Worm (Caenorhabditis elegans) whole organism, L4 larva: ENCODE results near the gene mrck-1.

ENCODE experiments used
- D1046.2 ChIP-seq: fragments of 200-800 bp; sonication (Bioruptor generic); IDR thresholded peaks from 2 replicates; pipeline ENCODE4 v1.3.6; 2022; ENCODE audit warnings: missing genetic modification characterization, missing compliant biosample characterization
- F37D6.2 ChIP-seq: sonication (generic microtip); optimal IDR thresholded peaks from 2 replicates; lab custom pipeline; 2016; ENCODE audit warnings: mild to moderate bottlenecking, missing genetic modification characterization, missing compliant biosample characterization
- T20F7.1 ChIP-seq: fragments of 200-800 bp; sonication (Bioruptor generic); optimal IDR thresholded peaks from 2 replicates; lab custom pipeline; 2018; ENCODE audit warnings: mild to moderate bottlenecking, missing genetic modification characterization, missing compliant biosample characterization
- Y75B8A.6 ChIP-seq: fragments of 200-800 bp; sonication (Bioruptor generic); IDR thresholded peaks from 2 replicates; pipeline ENCODE4 v1.3.6; 2022; ENCODE audit warnings: missing genetic modification reagents, missing genetic modification characterization, missing compliant biosample characterization
- ZK337.2 ChIP-seq: fragments of 200-800 bp; sonication (Bioruptor generic); IDR thresholded peaks from 2 replicates; pipeline ENCODE4 v1.3.6; 2022; ENCODE audit warnings: missing genetic modification reagents, missing genetic modification characterization, missing compliant biosample characterization
- aha-1 ChIP-seq: fragments of 150-350 bp; peaks from one replicate; lab custom pipeline; 2014; ENCODE audit warnings: missing biosample characterization, missing genetic modification characterization
- arid-1 ChIP-seq: fragments of 200-800 bp; sonication (Bioruptor generic); conservative IDR thresholded peaks from 2 replicates; pipeline ENCODE4 v1.3.6; 2022; ENCODE audit warnings: missing genetic modification reagents, missing genetic modification characterization, missing compliant biosample characterization
- attf-4 ChIP-seq: sonication (generic microtip); optimal IDR thresholded peaks from 3 replicates; lab custom pipeline; 2017; ENCODE audit warnings: missing biosample characterization, missing genetic modification characterization
- ceh-20 ChIP-seq: fragments of 200-800 bp; sonication (Bioruptor generic); IDR thresholded peaks from 2 replicates; pipeline ENCODE4 v1.3.6; 2022; ENCODE audit warnings: missing genetic modification reagents, missing genetic modification characterization, missing compliant biosample characterization
- ceh-32 ChIP-seq: sonication (generic microtip); optimal IDR thresholded peaks from 2 replicates; lab custom pipeline; 2016; ENCODE audit warnings: mild to moderate bottlenecking, missing genetic modification characterization, missing compliant biosample characterization; ENCODE audit not compliant: poor library complexity
- ceh-82 ChIP-seq: sonication (generic microtip); optimal IDR thresholded peaks from 2 replicates; lab custom pipeline; 2017; ENCODE audit warnings: missing biosample characterization, missing genetic modification characterization
- ces-1 ChIP-seq: fragments of 150-350 bp; sonication (generic microtip); optimal IDR thresholded peaks from 4 replicates; lab custom pipeline; 2014; ENCODE audit warnings: missing biosample characterization, missing genetic modification reagents, missing genetic modification characterization
- cey-2 ChIP-seq: sonication (generic microtip); optimal IDR thresholded peaks from 3 replicates; lab custom pipeline; 2017; ENCODE audit warnings: missing genetic modification characterization, mild to moderate bottlenecking, missing compliant biosample characterization, antibody characterized with exemption, borderline replicate concordance; ENCODE audit not compliant: insufficient read depth
- daf-16 ChIP-seq, 3 experiments: sonication (generic microtip); optimal IDR thresholded peaks; 2 replicates each; lab custom pipeline; 2016 to 2017; ENCODE audit warnings: missing genetic modification characterization in 3 of 3, missing genetic modification reagents in 3 of 3, mild to moderate bottlenecking in 2 of 3, missing compliant biosample characterization in 2 of 3, missing biosample characterization in 1 of 3, moderate library complexity in 1 of 3
- dmd-6 ChIP-seq: fragments of 200-800 bp; sonication (Bioruptor generic); IDR thresholded peaks from 2 replicates; pipeline ENCODE4 v1.3.6; 2022; ENCODE audit warnings: missing genetic modification reagents, missing genetic modification characterization, missing compliant biosample characterization
- dmd-8 ChIP-seq: fragments of 200-800 bp; sonication (Bioruptor generic); IDR thresholded peaks from 2 replicates; pipeline ENCODE4 v1.3.6; 2022; ENCODE audit warnings: missing genetic modification characterization, missing compliant biosample characterization
- dve-1 ChIP-seq: sonication (generic microtip); optimal IDR thresholded peaks from 2 replicates; lab custom pipeline; 2017; ENCODE audit warnings: antibody characterized with exemption, mild to moderate bottlenecking, missing genetic modification characterization, missing compliant biosample characterization; ENCODE audit not compliant: insufficient read depth
- fkh-10 ChIP-seq: fragments of 150-350 bp; optimal IDR thresholded peaks from 2 replicates; lab custom pipeline; 2014; ENCODE audit warnings: missing biosample characterization, missing genetic modification reagents, missing genetic modification characterization
- gei-8 ChIP-seq: fragments of 200-800 bp; sonication (Bioruptor generic); optimal IDR thresholded peaks from 2 replicates; lab custom pipeline; 2018; ENCODE audit warnings: mild to moderate bottlenecking, missing genetic modification characterization, missing compliant biosample characterization
- hlh-11 ChIP-seq: fragments of 200-800 bp; sonication (Bioruptor generic); optimal IDR thresholded peaks from 2 replicates; lab custom pipeline; 2018; ENCODE audit warnings: mild to moderate bottlenecking, missing genetic modification characterization, missing compliant biosample characterization
- hlh-30 ChIP-seq: sonication (generic microtip); optimal IDR thresholded peaks from 2 replicates; lab custom pipeline; 2017; ENCODE audit warnings: antibody characterized with exemption, mild to moderate bottlenecking, missing genetic modification characterization, missing compliant biosample characterization; ENCODE audit not compliant: insufficient read depth
- lin-38 ChIP-seq: fragments of 200-800 bp; sonication (Bioruptor generic); IDR thresholded peaks from 2 replicates; pipeline ENCODE4 v1.3.6; 2022; ENCODE audit warnings: missing genetic modification reagents, missing genetic modification characterization, missing compliant biosample characterization
- lsy-2 ChIP-seq, 2 experiments: fragments of 150-350 bp in 1 of 2; sonication (generic microtip) in 1 of 2; optimal IDR thresholded peaks; 2 replicates each; lab custom pipeline; 2014 to 2017; ENCODE audit warnings: missing biosample characterization in 2 of 2, missing genetic modification characterization in 2 of 2
- madf-5 ChIP-seq, 2 experiments: fragments of 200-800 bp; sonication (Bioruptor generic); IDR thresholded peaks; 2 replicates each; pipeline ENCODE4 v1.3.6; 2022; ENCODE audit warnings: missing compliant biosample characterization in 2 of 2, missing genetic modification characterization in 2 of 2
- mdl-1 ChIP-seq, 2 experiments: fragments of 150-350 bp in 1 of 2; sonication (generic microtip) in 1 of 2; optimal IDR thresholded peaks; 2 replicates each; lab custom pipeline; 2014 to 2017; ENCODE audit warnings: missing biosample characterization in 2 of 2, missing genetic modification characterization in 2 of 2
- mep-1 ChIP-seq: fragments of 150-350 bp; sonication (generic microtip); optimal IDR thresholded peaks from 3 replicates; lab custom pipeline; 2014; ENCODE audit warnings: missing biosample characterization, missing genetic modification characterization
- mes-2 ChIP-seq: sonication (generic microtip); optimal IDR thresholded peaks from 2 replicates; lab custom pipeline; 2016; ENCODE audit warnings: missing genotype, mild to moderate bottlenecking, missing genetic modification characterization, missing compliant biosample characterization; ENCODE audit not compliant: poor library complexity, severe bottlenecking
- nhr-10 ChIP-seq: fragments of 150-350 bp; optimal IDR thresholded peaks from 2 replicates; lab custom pipeline; 2014; ENCODE audit warnings: missing biosample characterization, missing genetic modification characterization
- nhr-11 ChIP-seq: fragments of 150-350 bp; optimal IDR thresholded peaks from 2 replicates; lab custom pipeline; 2014; ENCODE audit warnings: missing biosample characterization, missing genetic modification characterization
- nhr-111 ChIP-seq: fragments of 200-800 bp; sonication (Bioruptor generic); optimal IDR thresholded peaks from 2 replicates; lab custom pipeline; 2018; ENCODE audit warnings: mild to moderate bottlenecking, missing genetic modification characterization, missing compliant biosample characterization
- nhr-237 ChIP-seq: sonication (generic microtip); optimal IDR thresholded peaks from 2 replicates; lab custom pipeline; 2017; ENCODE audit warnings: missing biosample characterization, missing genetic modification characterization
- nhr-25 ChIP-seq: sonication (generic microtip); optimal IDR thresholded peaks from 2 replicates; lab custom pipeline; 2017; ENCODE audit warnings: missing genetic modification characterization, mild to moderate bottlenecking, missing compliant biosample characterization, antibody characterized with exemption, moderate library complexity, borderline replicate concordance; ENCODE audit not compliant: insufficient read depth
- nhr-41 ChIP-seq: fragments of 200-800 bp; sonication (Bioruptor generic); IDR thresholded peaks from 2 replicates; pipeline ENCODE4 v1.3.6; 2022; ENCODE audit warnings: missing genetic modification reagents, missing genetic modification characterization, missing compliant biosample characterization
- nhr-42 ChIP-seq: fragments of 200-800 bp; sonication (Bioruptor generic); IDR thresholded peaks from 2 replicates; pipeline ENCODE4 v1.3.6; 2022; ENCODE audit warnings: missing genetic modification characterization, missing compliant biosample characterization
- nhr-48 ChIP-seq: sonication (generic microtip); optimal IDR thresholded peaks from 2 replicates; lab custom pipeline; 2016; ENCODE audit warnings: mild to moderate bottlenecking, missing genetic modification characterization, missing compliant biosample characterization
- php-3 ChIP-seq: fragments of 200-800 bp; sonication (Bioruptor generic); IDR thresholded peaks from 2 replicates; pipeline ENCODE4 v1.3.6; 2022; ENCODE audit warnings: missing genetic modification reagents, missing genetic modification characterization, missing compliant biosample characterization
- sdz-12 ChIP-seq: fragments of 200-800 bp; sonication (Bioruptor generic); optimal IDR thresholded peaks from 2 replicates; lab custom pipeline; 2018; ENCODE audit warnings: mild to moderate bottlenecking, missing genetic modification characterization, missing compliant biosample characterization
- snpc-1.2 ChIP-seq: fragments of 200-800 bp; sonication (Bioruptor generic); IDR thresholded peaks from 2 replicates; pipeline ENCODE4 v1.3.6; 2022; ENCODE audit warnings: missing genetic modification reagents, missing genetic modification characterization, missing compliant biosample characterization
- spr-1 ChIP-seq: sonication (generic microtip); optimal IDR thresholded peaks from 2 replicates; lab custom pipeline; 2016; ENCODE audit warnings: mild to moderate bottlenecking, missing genetic modification characterization, missing compliant biosample characterization
- spr-3 ChIP-seq: fragments of 200-800 bp; sonication (Bioruptor generic); optimal IDR thresholded peaks from 2 replicates; lab custom pipeline; 2018; ENCODE audit warnings: mild to moderate bottlenecking, missing genetic modification characterization, missing compliant biosample characterization
- tra-1 ChIP-seq: fragments of 200-800 bp; sonication (Bioruptor generic); IDR thresholded peaks from 2 replicates; pipeline ENCODE4 v1.3.6; 2022; ENCODE audit warnings: missing genetic modification reagents, missing genetic modification characterization, missing compliant biosample characterization
- unc-130 ChIP-seq: sonication (generic microtip); optimal IDR thresholded peaks from 2 replicates; lab custom pipeline; 2016; ENCODE audit warnings: missing genetic modification reagents, missing genetic modification characterization, missing compliant biosample characterization
- unc-39 ChIP-seq: sonication (generic microtip); optimal IDR thresholded peaks from 2 replicates; lab custom pipeline; 2017; ENCODE audit warnings: missing biosample characterization, missing genetic modification characterization
- zag-1 ChIP-seq: fragments of 150-350 bp; optimal IDR thresholded peaks from 2 replicates; lab custom pipeline; 2014; ENCODE audit warnings: missing biosample characterization, missing genetic modification characterization
- zfp-2 ChIP-seq: sonication (generic microtip); optimal IDR thresholded peaks from 2 replicates; lab custom pipeline; 2016; ENCODE audit warnings: mild to moderate bottlenecking, missing genetic modification characterization, missing compliant biosample characterization
- zfp-3 ChIP-seq: fragments of 200-800 bp; sonication (Bioruptor generic); conservative IDR thresholded peaks from 2 replicates; pipeline ENCODE4 v1.3.6; 2022; ENCODE audit warnings: missing genetic modification reagents, missing genetic modification characterization, missing compliant biosample characterization
- zip-11 ChIP-seq: fragments of 200-800 bp; sonication (Bioruptor generic); IDR thresholded peaks from 2 replicates; pipeline ENCODE4 v1.3.6; 2022; ENCODE audit warnings: missing genetic modification characterization, missing compliant biosample characterization
- ztf-11 ChIP-seq: fragments of 150-350 bp; optimal IDR thresholded peaks from 2 replicates; lab custom pipeline; 2014; ENCODE audit warnings: missing biosample characterization, missing genetic modification characterization

mrck-1 gene

DNA sequence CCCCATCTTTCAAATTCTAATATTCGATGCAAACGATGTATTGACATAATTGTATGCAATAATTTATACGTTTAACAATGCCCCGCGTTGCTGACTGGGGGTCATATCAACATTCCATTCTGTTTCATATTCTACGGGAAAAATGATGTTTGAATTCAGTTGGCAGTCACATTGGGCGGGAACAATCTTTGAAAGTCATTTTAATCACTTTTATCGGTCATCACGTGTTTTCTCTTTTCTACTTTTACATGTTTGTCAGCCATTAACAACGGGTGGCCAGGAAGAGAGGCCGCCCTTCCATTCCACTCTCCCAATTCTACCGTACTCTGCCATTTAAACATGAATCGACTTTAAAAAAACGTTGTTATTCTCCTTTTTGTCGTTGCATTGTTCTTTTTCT is 18.4 kb downstream of the mrck-1 start (continued):
- no peak for TF ChIP-seq nhr-10 (tag; lab: Kevin White, UChicago)
- TF ChIP-seq hlh-30 (tag; lab: Kevin White, UChicago) = peak; percentile 64
- peak; percentile 42 for TF ChIP-seq hlh-11 (tag; lab: Kevin White, UChicago)
- TF ChIP-seq, all 104 proteins: peak for 8

DNA sequence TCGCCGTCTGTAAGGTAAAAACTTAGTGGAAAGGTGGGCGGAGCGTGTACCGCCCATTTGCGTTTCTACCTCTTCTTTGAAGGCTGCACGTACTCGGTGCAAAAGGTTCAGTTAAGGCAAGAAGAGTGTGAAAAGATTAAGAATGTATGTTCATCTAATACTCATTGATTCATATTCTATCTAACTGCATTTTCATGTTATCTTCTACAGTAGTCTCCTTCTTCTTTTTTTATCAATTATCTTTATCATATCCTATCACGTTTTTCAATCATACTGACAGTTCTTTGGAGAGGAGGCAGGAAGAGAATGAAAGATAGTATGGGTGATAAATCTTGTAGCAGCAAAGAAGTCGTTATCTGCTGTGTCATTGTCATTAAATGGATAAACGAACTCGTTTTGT is 19.7 kb downstream of the mrck-1 start:
- TF ChIP-seq aha-1 (peak; percentile 100), mep-1 (tag; lab: Kevin White, UChicago) (peak; percentile 33), zag-1 (tag; lab: Kevin White, UChicago) (no peak), nhr-48 (tag; lab: Kevin White, UChicago) (peak; percentile 99), zfp-3 (GFP tag; lab: Robert Waterston, UW) (no peak), ZK337.2 (GFP tag; lab: Robert Waterston, UW) (no peak), gei-8 (GFP tag; lab: Kevin White, UChicago) (peak; percentile 76), zip-11 (no peak), spr-1 (tag; lab: Kevin White, UChicago) (peak; percentile 20), nhr-41 (GFP tag; lab: Robert Waterston, UW) (no peak), nhr-25 (tag; lab: Kevin White, UChicago) (peak; percentile 65), cey-2 (peak; percentile 91), sdz-12 (no peak), zfp-2 (tag; lab: Kevin White, UChicago) (no peak), lsy-2 (tag; optimal IDR thresholded peaks at IDR 0.05; lab: Kevin White, UChicago) (peak in 1 of 2 experiments; percentile 75), spr-3 (GFP tag; lab: Kevin White, UChicago) (no peak), lin-38 (GFP tag; lab: Robert Waterston, UW) (no peak), nhr-11 (tag; lab: Kevin White, UChicago) (no peak), tra-1 (peak; percentile 41; the same call in 1 of the 2 replicates), ces-1 (no peak), daf-16 (GFP tag; optimal IDR thresholded peaks at IDR 0.05; lab: Kevin White, UChicago) (no peak), daf-16 (tag; optimal IDR thresholded peaks at IDR 0.05; lab: Kevin White, UChicago) (peak; percentile 7), ztf-11 (no peak), attf-4 (tag; lab: Kevin White, UChicago) (no peak), nhr-111 (no peak), F37D6.2 (tag; lab: Kevin White, UChicago) (no peak), dmd-8 (GFP tag; lab: Robert Waterston, UW) (no peak), T20F7.1 (GFP tag; lab: Kevin White, UChicago) (no peak), dmd-6 (GFP tag; lab: Robert Waterston, UW) (peak; percentile 97), unc-39 (no peak), ceh-20 (GFP tag; lab: Robert Waterston, UW) (peak; percentile 71), nhr-237 (tag; lab: Kevin White, UChicago) (no peak), D1046.2 (GFP tag; lab: Robert Waterston, UW) (no peak), mdl-1 (tag; optimal IDR thresholded peaks at IDR 0.05; lab: Kevin White, UChicago) (peak; percentile 31 to 86), madf-5 (GFP tag; IDR thresholded peaks at IDR 0.05; lab: Robert Waterston, UW) (no peak), mes-2 (tag; lab: Kevin White, UChicago) (peak; percentile 39), unc-130 (GFP tag; lab: Kevin White, UChicago) (no peak), arid-1 (GFP tag; lab: Robert Waterston, UW) (no peak), ceh-82 (no peak), ceh-32 (tag; lab: Kevin White, UChicago) (no peak), dve-1 (tag; lab: Kevin White, UChicago) (peak; percentile 91), nhr-42 (GFP tag; lab: Robert Waterston, UW) (no peak), php-3 (GFP tag; lab: Robert Waterston, UW) (peak; percentile 63; the same call in 1 of the 2 replicates), fkh-10 (no peak), Y75B8A.6 (GFP tag; lab: Robert Waterston, UW) (no peak), snpc-1.2 (GFP tag; lab: Robert Waterston, UW) (no peak), hlh-11 (tag; lab: Kevin White, UChicago) (peak; percentile 88)
